Worm (Caenorhabditis elegans) whole organism, L3 larva: ENCODE data around the gene lgc-54.

Experiments used
- R02D3.7 ChIP-seq: fragments of 150-350 bp; optimal IDR thresholded peaks from 2 replicates; lab custom pipeline; 2014; ENCODE audit warnings: missing biosample characterization, missing genetic modification characterization
- ZK546.5 ChIP-seq: sonication (generic microtip); optimal IDR thresholded peaks from 2 replicates; lab custom pipeline; 2017; ENCODE audit warnings: missing biosample characterization, missing genetic modification characterization
- aly-2 ChIP-seq: fragments of 150-350 bp; optimal IDR thresholded peaks from 2 replicates; lab custom pipeline; 2014; ENCODE audit warnings: missing biosample characterization, missing genetic modification characterization
- ama-1 ChIP-seq: fragments of 150-350 bp; optimal IDR thresholded peaks from 2 replicates; lab custom pipeline; 2018
- ceh-16 ChIP-seq: sonication (generic microtip); optimal IDR thresholded peaks from 2 replicates; lab custom pipeline; 2017; ENCODE audit warnings: missing biosample characterization, missing genetic modification characterization
- ceh-82 ChIP-seq: fragments of 150-350 bp; optimal IDR thresholded peaks from 2 replicates; lab custom pipeline; 2014; ENCODE audit warnings: missing biosample characterization, missing genetic modification characterization
- ceh-9 ChIP-seq: sonication (generic microtip); optimal IDR thresholded peaks from 2 replicates; lab custom pipeline; 2018; ENCODE audit warnings: missing biosample characterization, missing genetic modification characterization
- daf-12 ChIP-seq: fragments of 150-350 bp; optimal IDR thresholded peaks from 2 replicates; lab custom pipeline; 2014; ENCODE audit warnings: missing biosample characterization, missing genetic modification reagents, missing genetic modification characterization
- egl-5 ChIP-seq: fragments of 150-350 bp; optimal IDR thresholded peaks from 2 replicates; lab custom pipeline; 2017; ENCODE audit warnings: missing biosample characterization, missing genetic modification reagents, missing genetic modification characterization, inconsistent platforms
- elt-2 ChIP-seq: sonication (generic microtip); optimal IDR thresholded peaks from 2 replicates; lab custom pipeline; 2016; ENCODE audit warnings: missing genetic modification reagents, mild to moderate bottlenecking, missing genetic modification characterization, missing compliant biosample characterization
- eor-1 ChIP-seq, 2 experiments: fragments of 150-350 bp; optimal IDR thresholded peaks; 2 replicates each; lab custom pipeline; 2014 to 2018; ENCODE audit warnings: missing biosample characterization in 2 of 2, missing genetic modification characterization in 2 of 2
- fkh-10 ChIP-seq: sonication (generic microtip); optimal IDR thresholded peaks from 2 replicates; lab custom pipeline; 2017; ENCODE audit warnings: missing biosample characterization, missing genetic modification reagents, missing genetic modification characterization
- fkh-2 ChIP-seq: fragments of 150-350 bp; optimal IDR thresholded peaks from 2 replicates; lab custom pipeline; 2014; ENCODE audit warnings: missing biosample characterization, missing genetic modification reagents, missing genetic modification characterization
- fos-1 ChIP-seq: fragments of 150-350 bp; optimal IDR thresholded peaks from 2 replicates; lab custom pipeline; 2014; ENCODE audit warnings: missing biosample characterization, missing genetic modification characterization
- hmg-11 ChIP-seq: sonication (generic microtip); optimal IDR thresholded peaks from 2 replicates; lab custom pipeline; 2016; ENCODE audit warnings: missing genetic modification characterization, missing compliant biosample characterization
- jun-1 ChIP-seq: fragments of 150-350 bp; optimal IDR thresholded peaks from 2 replicates; lab custom pipeline; 2014; ENCODE audit warnings: missing biosample characterization, missing genetic modification reagents, missing genetic modification characterization
- lin-15B ChIP-seq: fragments of 150-350 bp; optimal IDR thresholded peaks from 2 replicates; lab custom pipeline; 2014; ENCODE audit warnings: missing biosample characterization, missing genetic modification characterization
- lin-39 ChIP-seq: fragments of 150-350 bp; optimal IDR thresholded peaks from 2 replicates; lab custom pipeline; 2018; ENCODE audit warnings: missing biosample characterization, missing genetic modification reagents, missing genetic modification characterization
- lsy-12 ChIP-seq: sonication (generic microtip); optimal IDR thresholded peaks from 2 replicates; lab custom pipeline; 2016; ENCODE audit warnings: mild to moderate bottlenecking, missing genetic modification characterization, missing compliant biosample characterization
- mdl-1 ChIP-seq: fragments of 150-350 bp; optimal IDR thresholded peaks from 2 replicates; lab custom pipeline; 2014; ENCODE audit warnings: missing biosample characterization, missing genetic modification characterization
- mml-1 ChIP-seq: fragments of 150-350 bp; sonication (generic microtip); optimal IDR thresholded peaks from 3 replicates; lab custom pipeline; 2014; ENCODE audit warnings: missing biosample characterization, missing genetic modification characterization
- nfya-1 ChIP-seq: sonication (generic microtip); optimal IDR thresholded peaks from 2 replicates; lab custom pipeline; 2017; ENCODE audit warnings: missing genetic modification characterization, mild to moderate bottlenecking, missing compliant biosample characterization, antibody characterized with exemption, moderate library complexity; ENCODE audit not compliant: insufficient read depth
- nhr-11 ChIP-seq: fragments of 150-350 bp; optimal IDR thresholded peaks from 2 replicates; lab custom pipeline; 2014; ENCODE audit warnings: missing biosample characterization, missing genetic modification characterization
- nhr-12 ChIP-seq: fragments of 150-350 bp; optimal IDR thresholded peaks from 2 replicates; lab custom pipeline; 2014; ENCODE audit warnings: missing biosample characterization, missing genetic modification characterization
- nhr-237 ChIP-seq: fragments of 150-350 bp; optimal IDR thresholded peaks from 2 replicates; lab custom pipeline; 2014; ENCODE audit warnings: missing biosample characterization, missing genetic modification characterization
- nhr-28 ChIP-seq: fragments of 150-350 bp; optimal IDR thresholded peaks from 2 replicates; lab custom pipeline; 2014; ENCODE audit warnings: missing biosample characterization, missing genetic modification characterization
- nhr-43 ChIP-seq: sonication (generic microtip); optimal IDR thresholded peaks from 2 replicates; lab custom pipeline; 2016; ENCODE audit warnings: mild to moderate bottlenecking, missing genetic modification characterization, missing compliant biosample characterization; ENCODE audit not compliant: poor library complexity, severe bottlenecking
- nhr-67 ChIP-seq: fragments of 150-350 bp; optimal IDR thresholded peaks from 2 replicates; lab custom pipeline; 2014; ENCODE audit warnings: missing biosample characterization, missing genetic modification characterization
- nhr-76 ChIP-seq: fragments of 150-350 bp; sonication (generic microtip); optimal IDR thresholded peaks from 5 replicates; lab custom pipeline; 2014; ENCODE audit warnings: missing biosample characterization, missing genetic modification characterization
- nhr-77 ChIP-seq: fragments of 150-350 bp; optimal IDR thresholded peaks from 2 replicates; lab custom pipeline; 2014; ENCODE audit warnings: missing biosample characterization, missing genetic modification characterization
- pha-4 ChIP-seq: fragments of 150-350 bp; optimal IDR thresholded peaks from 2 replicates; lab custom pipeline; 2014; ENCODE audit warnings: missing biosample characterization, missing genetic modification reagents, missing genetic modification characterization
- pqm-1 ChIP-seq: fragments of 150-350 bp; optimal IDR thresholded peaks from 2 replicates; lab custom pipeline; 2017; ENCODE audit warnings: missing biosample characterization, missing genetic modification characterization, inconsistent platforms
- skn-1 ChIP-seq: fragments of 150-350 bp; optimal IDR thresholded peaks from 2 replicates; lab custom pipeline; 2014; ENCODE audit warnings: missing biosample characterization, missing genetic modification characterization
- snpc-4 ChIP-seq: fragments of 150-350 bp; optimal IDR thresholded peaks from 2 replicates; lab custom pipeline; 2014; ENCODE audit warnings: missing biosample characterization, missing genetic modification characterization
- tbx-2 ChIP-seq: sonication (generic microtip); optimal IDR thresholded peaks from 2 replicates; lab custom pipeline; 2016; ENCODE audit warnings: mild to moderate bottlenecking, missing genetic modification characterization, missing compliant biosample characterization
- unc-39 ChIP-seq: sonication (generic microtip); optimal IDR thresholded peaks from 4 replicates; lab custom pipeline; 2017; ENCODE audit warnings: missing biosample characterization, missing genetic modification characterization
- unc-62 ChIP-seq: fragments of 150-350 bp; sonication (generic microtip); optimal IDR thresholded peaks from 4 replicates; lab custom pipeline; 2014; ENCODE audit warnings: missing biosample characterization, missing genetic modification reagents, missing genetic modification characterization
- zag-1 ChIP-seq: fragments of 150-350 bp; optimal IDR thresholded peaks from 2 replicates; lab custom pipeline; 2014; ENCODE audit warnings: missing biosample characterization, missing genetic modification characterization
- ztf-11 ChIP-seq: fragments of 150-350 bp; optimal IDR thresholded peaks from 2 replicates; lab custom pipeline; 2014; ENCODE audit warnings: missing biosample characterization, missing genetic modification characterization
- ztf-4 ChIP-seq: fragments of 150-350 bp; optimal IDR thresholded peaks from 2 replicates; lab custom pipeline; 2014; ENCODE audit warnings: missing biosample characterization, missing genetic modification characterization

lgc-54 gene

ce11 chrV:6882452-6882939 is 36.1 kb upstream of the lgc-54 start:
- TF ChIP-seq elt-2 (no peak), ceh-16 (tag; lab: Kevin White, UChicago) (no peak), aly-2 (tag; lab: Kevin White, UChicago) (no peak), nhr-76 (tag; lab: Kevin White, UChicago) (no peak), unc-62 (no peak), ztf-4 (tag; lab: Kevin White, UChicago) (no peak), lin-15B (no peak), nhr-77 (tag; lab: Kevin White, UChicago) (no peak), nhr-11 (tag; lab: Kevin White, UChicago) (no peak), mml-1 (tag; lab: Kevin White, UChicago) (no peak)

ce11 chrV:6881735-6882134 is 35.3 kb upstream of the lgc-54 start:
- TF ChIP-seq daf-12 (tag; lab: Kevin White, UChicago) (no peak), nhr-12 (tag; lab: Kevin White, UChicago) (no peak), pqm-1 (tag; lab: Kevin White, UChicago) (no peak), elt-2 (peak; percentile 68), aly-2 (tag; lab: Kevin White, UChicago) (no peak)

ce11 chrV:6881038-6881437 is 34.6 kb upstream of the lgc-54 start, which contains the start of gene unc-70:
Gene unc-70 (plus strand): TSS chrV:6881338.
- TF ChIP-seq ZK546.5 (no peak), eor-1 (tag; optimal IDR thresholded peaks at IDR 0.05; lab: Kevin White, UChicago) (no peak), ceh-16 (tag; lab: Kevin White, UChicago) (no peak), mdl-1 (tag; lab: Kevin White, UChicago) (no peak), lsy-12 (no peak), ztf-11 (tag; lab: Kevin White, UChicago) (no peak), pha-4 (no peak), nfya-1 (tag; lab: Kevin White, UChicago) (no peak), nhr-28 (tag; lab: Kevin White, UChicago) (no peak)
- TF ChIP-seq, all 47 proteins: peak for 0

- TF ChIP-seq nhr-77 (tag; lab: Kevin White, UChicago), result no peak
- TF ChIP-seq nhr-12 (tag; lab: Kevin White, UChicago), result no peak
- peak; percentile 64 for TF ChIP-seq nfya-1 (tag; lab: Kevin White, UChicago)
- peak; percentile 51 for TF ChIP-seq lin-39 (tag; lab: Kevin White, UChicago)
- TF ChIP-seq ama-1 (lab: Kevin White, UChicago), result peak; percentile 43
- TF ChIP-seq pqm-1 (tag; lab: Kevin White, UChicago), result no peak
- TF ChIP-seq jun-1, result no peak
- no peak for TF ChIP-seq mdl-1 (tag; lab: Kevin White, UChicago)
- peak; percentile 64 for TF ChIP-seq hmg-11
- no peak for TF ChIP-seq fkh-2
- no peak for TF ChIP-seq daf-12 (tag; lab: Kevin White, UChicago)
- TF ChIP-seq elt-2, result no peak
- no peak for TF ChIP-seq pha-4
- no peak for TF ChIP-seq fos-1 (tag; lab: Kevin White, UChicago)
- no peak for TF ChIP-seq eor-1 (tag; optimal IDR thresholded peaks at IDR 0.05; lab: Kevin White, UChicago)
- TF ChIP-seq snpc-4 (tag; lab: Kevin White, UChicago), result peak; percentile 93
- no peak for TF ChIP-seq nhr-28 (tag; lab: Kevin White, UChicago)
- TF ChIP-seq nhr-11 (tag; lab: Kevin White, UChicago), result no peak
- no peak for TF ChIP-seq lin-15B
- TF ChIP-seq lsy-12, result no peak
- no peak for TF ChIP-seq R02D3.7 (tag; lab: Kevin White, UChicago)
- TF ChIP-seq ceh-82, result no peak
- no peak for TF ChIP-seq fkh-10 (GFP tag; lab: Kevin White, UChicago)
- no peak for TF ChIP-seq nhr-67 (tag; lab: Kevin White, UChicago)
- no peak for TF ChIP-seq ztf-11 (tag; lab: Kevin White, UChicago)
- TF ChIP-seq aly-2 (tag; lab: Kevin White, UChicago), result no peak
- peak; percentile 18 for TF ChIP-seq egl-5 (tag; lab: Kevin White, UChicago)
- TF ChIP-seq tbx-2 (tag; lab: Kevin White, UChicago), result no peak
- TF ChIP-seq ceh-9, result no peak
- no peak for TF ChIP-seq nhr-76 (tag; lab: Kevin White, UChicago)
- TF ChIP-seq nhr-43, result no peak
- TF ChIP-seq zag-1 (tag; lab: Kevin White, UChicago), result no peak
- TF ChIP-seq nhr-237 (tag; lab: Kevin White, UChicago), result no peak
- no peak for TF ChIP-seq skn-1 (tag; lab: Kevin White, UChicago)
- TF ChIP-seq unc-39, result no peak
Measured at ce11 chrV:6880623-6881022, 34.2 kb upstream of the lgc-54 start.
